Fruit fly (Drosophila melanogaster) whole organism, prepupa: ENCODE data around the gene gdl.

Source experiments
- Blimp-1 ChIP-seq: fragments of 200-800 bp; sonication (Bioruptor generic); optimal IDR thresholded peaks from 3 replicates; lab custom pipeline; 2017; ENCODE audit warnings: missing biosample characterization, missing genetic modification characterization, mild to moderate bottlenecking, moderate library complexity, missing genetic modification reagents
- CG10631 ChIP-seq: fragments of 200-800 bp; sonication (Bioruptor generic); optimal IDR thresholded peaks from 2 replicates; lab custom pipeline; 2016; ENCODE audit warnings: missing biosample characterization, missing genetic modification characterization
- CG11294 ChIP-seq: fragments of 200-800 bp; sonication (Bioruptor generic); IDR thresholded peaks from 2 replicates; pipeline ENCODE4 v1.3.6; 2022; ENCODE audit warnings: missing biosample characterization, missing genetic modification characterization
- CG11902 ChIP-seq: fragments of 200-800 bp; sonication (Bioruptor generic); optimal IDR thresholded peaks from 3 replicates; lab custom pipeline; 2016; ENCODE audit warnings: missing biosample characterization, missing genetic modification characterization
- CG15336 ChIP-seq: fragments of 200-800 bp; sonication (Bioruptor generic); IDR thresholded peaks from 2 replicates; pipeline ENCODE4 v1.3.6; 2022; ENCODE audit warnings: missing biosample characterization, missing genetic modification characterization
- CG1621 ChIP-seq: fragments of 200-800 bp; sonication (Bioruptor generic); optimal IDR thresholded peaks from 3 replicates; lab custom pipeline; 2018; ENCODE audit warnings: missing biosample characterization, mild to moderate bottlenecking, missing genetic modification characterization
- CG3032 ChIP-seq: fragments of 200-800 bp; optimal IDR thresholded peaks from 2 replicates; lab custom pipeline; 2019; ENCODE audit warnings: missing biosample characterization, mild to moderate bottlenecking, missing genetic modification characterization, moderate library complexity
- CG31627 ChIP-seq: fragments of 200-800 bp; sonication (Bioruptor generic); optimal IDR thresholded peaks from 3 replicates; lab custom pipeline; 2016; ENCODE audit warnings: missing biosample characterization, missing genetic modification characterization
- CG32006 ChIP-seq: fragments of 200-800 bp; sonication (Bioruptor generic); optimal IDR thresholded peaks from 3 replicates; lab custom pipeline; 2017; ENCODE audit warnings: missing biosample characterization, mild to moderate bottlenecking, missing genetic modification characterization
- CG4318 ChIP-seq: fragments of 200-800 bp; sonication (Bioruptor generic); optimal IDR thresholded peaks from 3 replicates; lab custom pipeline; 2017; ENCODE audit warnings: missing biosample characterization, mild to moderate bottlenecking, missing genetic modification characterization
- CG6163 ChIP-seq: fragments of 200-800 bp; sonication (Bioruptor generic); IDR thresholded peaks from 3 replicates; pipeline ENCODE4 v1.3.6; 2022; ENCODE audit warnings: missing biosample characterization, missing genetic modification characterization
- CG6276 ChIP-seq: fragments of 200-800 bp; sonication (Bioruptor generic); optimal IDR thresholded peaks from 2 replicates; lab custom pipeline; 2017; ENCODE audit warnings: missing biosample characterization, mild to moderate bottlenecking, missing genetic modification characterization
- CG6792 ChIP-seq: fragments of 200-800 bp; sonication (Bioruptor generic); optimal IDR thresholded peaks from 3 replicates; lab custom pipeline; 2016; ENCODE audit warnings: missing biosample characterization, missing genetic modification characterization
- CG7368 ChIP-seq: fragments of 200-800 bp; sonication (Bioruptor generic); optimal IDR thresholded peaks from 3 replicates; lab custom pipeline; 2016; ENCODE audit warnings: missing biosample characterization, missing genetic modification characterization
- CG8119 ChIP-seq: fragments of 200-800 bp; sonication (Bioruptor generic); IDR thresholded peaks from 3 replicates; pipeline ENCODE4 v1.3.6; 2022; ENCODE audit warnings: missing biosample characterization, missing genetic modification characterization
- CG8632 ChIP-seq: fragments of 200-800 bp; sonication (Bioruptor generic); optimal IDR thresholded peaks from 3 replicates; lab custom pipeline; 2016; ENCODE audit warnings: missing biosample characterization, missing genetic modification characterization
- Eip75B ChIP-seq: fragments of 200-800 bp; sonication (Bioruptor generic); optimal IDR thresholded peaks from 3 replicates; lab custom pipeline; 2016; ENCODE audit warnings: missing biosample characterization, missing genetic modification characterization
- Eip78C ChIP-seq: fragments of 200-800 bp; sonication (Bioruptor generic); peaks from one replicate; lab custom pipeline; 2016; ENCODE audit warnings: missing biosample characterization, missing genetic modification characterization
- Eip93F ChIP-seq: fragments of 200-800 bp; sonication (Bioruptor generic); optimal IDR thresholded peaks from 2 replicates; lab custom pipeline; 2016; ENCODE audit warnings: missing biosample characterization, mild to moderate bottlenecking, missing genetic modification characterization
- Ets21C ChIP-seq: fragments of 200-800 bp; sonication (Bioruptor generic); optimal IDR thresholded peaks from 3 replicates; lab custom pipeline; 2016; ENCODE audit warnings: missing biosample characterization, missing genetic modification characterization
- Ets96B ChIP-seq: fragments of 200-800 bp; optimal IDR thresholded peaks from 2 replicates; lab custom pipeline; 2019; ENCODE audit warnings: missing biosample characterization, mild to moderate bottlenecking, missing genetic modification characterization, moderate library complexity
- Gug ChIP-seq: fragments of 200-800 bp; sonication (Bioruptor generic); IDR thresholded peaks from 2 replicates; pipeline ENCODE4 v1.3.6; 2022; ENCODE audit warnings: missing biosample characterization, missing genetic modification characterization
- Hr38 ChIP-seq: sonication (Bioruptor generic); optimal IDR thresholded peaks from 2 replicates; lab custom pipeline; 2016; ENCODE audit warnings: missing biosample characterization, missing genetic modification characterization
- Hr39 ChIP-seq: fragments of 200-800 bp; sonication (Bioruptor generic); optimal IDR thresholded peaks from 2 replicates; lab custom pipeline; 2016; ENCODE audit warnings: missing biosample characterization, missing genetic modification characterization
- Hr4 ChIP-seq: fragments of 200-800 bp; sonication (Bioruptor generic); optimal IDR thresholded peaks from 3 replicates; lab custom pipeline; 2016; ENCODE audit warnings: missing biosample characterization, missing genetic modification characterization
- Lpt ChIP-seq: fragments of 200-800 bp; sonication (Bioruptor generic); optimal IDR thresholded peaks from 3 replicates; lab custom pipeline; 2016; ENCODE audit warnings: missing biosample characterization, missing genetic modification characterization
- Met ChIP-seq: fragments of 200-800 bp; sonication (Bioruptor generic); optimal IDR thresholded peaks from 3 replicates; lab custom pipeline; 2016; ENCODE audit warnings: missing biosample characterization, missing genetic modification characterization
- OdsH ChIP-seq: fragments of 200-800 bp; sonication (Bioruptor generic); optimal IDR thresholded peaks from 3 replicates; lab custom pipeline; 2016; ENCODE audit warnings: missing biosample characterization, missing genetic modification characterization
- Smox ChIP-seq: fragments of 200-800 bp; sonication (Bioruptor generic); optimal IDR thresholded peaks from 3 replicates; lab custom pipeline; 2016; ENCODE audit warnings: missing biosample characterization, missing genetic modification characterization
- Sox14 ChIP-seq: fragments of 200-800 bp; sonication (Bioruptor generic); optimal IDR thresholded peaks from 3 replicates; lab custom pipeline; 2016; ENCODE audit warnings: missing biosample characterization, missing genetic modification characterization
- achi ChIP-seq: fragments of 200-800 bp; sonication (Bioruptor generic); optimal IDR thresholded peaks from 3 replicates; lab custom pipeline; 2016; ENCODE audit warnings: missing biosample characterization, missing genetic modification characterization
- acj6 ChIP-seq: fragments of 200-800 bp; sonication (Bioruptor generic); optimal IDR thresholded peaks from 3 replicates; lab custom pipeline; 2016; ENCODE audit warnings: missing biosample characterization, missing genetic modification characterization
- cyc ChIP-seq: fragments of 200-800 bp; sonication (Bioruptor generic); optimal IDR thresholded peaks from 3 replicates; lab custom pipeline; 2016; ENCODE audit warnings: missing biosample characterization, missing genetic modification characterization
- dac ChIP-seq: fragments of 200-800 bp; sonication (Bioruptor generic); optimal IDR thresholded peaks from 2 replicates; lab custom pipeline; 2017; ENCODE audit warnings: missing biosample characterization, mild to moderate bottlenecking, missing genetic modification characterization
- dsx ChIP-seq: fragments of 200-800 bp; optimal IDR thresholded peaks from 3 replicates; lab custom pipeline; 2019; ENCODE audit warnings: missing biosample characterization, mild to moderate bottlenecking, missing genetic modification characterization, moderate library complexity; ENCODE audit not compliant: poor library complexity, severe bottlenecking
- fd59A ChIP-seq: fragments of 200-800 bp; sonication (Bioruptor generic); optimal IDR thresholded peaks from 2 replicates; lab custom pipeline; 2017; ENCODE audit warnings: missing biosample characterization, mild to moderate bottlenecking, missing genetic modification characterization, missing genetic modification reagents
- fd85E ChIP-seq: fragments of 200-800 bp; sonication (Bioruptor generic); optimal IDR thresholded peaks from 3 replicates; lab custom pipeline; 2016; ENCODE audit warnings: missing biosample characterization, missing genetic modification characterization
- net ChIP-seq: fragments of 200-800 bp; sonication (Bioruptor generic); optimal IDR thresholded peaks from 3 replicates; lab custom pipeline; 2016; ENCODE audit warnings: missing biosample characterization, missing genetic modification characterization
- pdm3 ChIP-seq: fragments of 200-800 bp; sonication (Bioruptor generic); optimal IDR thresholded peaks from 3 replicates; lab custom pipeline; 2016; ENCODE audit warnings: missing biosample characterization, missing genetic modification characterization
- salr ChIP-seq, 2 experiments: fragments of 200-800 bp; sonication (Bioruptor generic); optimal IDR thresholded peaks; 3 replicates each; lab custom pipeline; 2016 to 2018; ENCODE audit warnings: missing biosample characterization in 2 of 2, missing genetic modification characterization in 2 of 2, mild to moderate bottlenecking in 1 of 2
- spab ChIP-seq: fragments of 200-800 bp; sonication (Bioruptor generic); optimal IDR thresholded peaks from 2 replicates; lab custom pipeline; 2017; ENCODE audit warnings: missing biosample characterization, mild to moderate bottlenecking, missing genetic modification characterization, missing genetic modification reagents
- ss ChIP-seq, 2 experiments: fragments of 200-800 bp; sonication (Bioruptor generic); optimal IDR thresholded peaks; 2 replicates in 1 of 2; 3 replicates in 1 of 2; lab custom pipeline; 2017 to 2018; ENCODE audit warnings: mild to moderate bottlenecking in 2 of 2, missing biosample characterization in 2 of 2, missing genetic modification characterization in 2 of 2, moderate library complexity in 1 of 2
- topi ChIP-seq: fragments of 200-800 bp; sonication (Bioruptor generic); optimal IDR thresholded peaks from 3 replicates; lab custom pipeline; 2016; ENCODE audit warnings: missing biosample characterization, missing genetic modification characterization
- vri ChIP-seq: fragments of 200-800 bp; sonication (Bioruptor generic); optimal IDR thresholded peaks from 3 replicates; lab custom pipeline; 2016; ENCODE audit warnings: missing biosample characterization, mild to moderate bottlenecking, missing genetic modification characterization

gdl gene

dm6 chr3L:15496274-15496673 is 13.0 kb upstream of the gdl start, which contains the start of gene CG13455:
Gene CG13455 (plus strand): TSS chr3L:15496574.
- TF ChIP-seq fd59A (GFP tag; lab: Kevin White, UChicago) (no peak), CG8119 (no peak), Sox14 (no peak), spab (no peak), CG10631 (GFP tag; lab: Kevin White, UChicago) (no peak), Gug (GFP tag; lab: Robert Waterston, UW) (no peak), CG31627 (GFP tag; lab: Kevin White, UChicago) (no peak), CG8632 (GFP tag; lab: Kevin White, UChicago) (no peak), achi (GFP tag; lab: Kevin White, UChicago) (no peak), Blimp-1 (GFP tag; lab: Kevin White, UChicago) (no peak), cyc (GFP tag; lab: Kevin White, UChicago) (no peak), Met (GFP tag; lab: Kevin White, UChicago) (no peak), CG1621 (tag; lab: Kevin White, UChicago) (no peak), pdm3 (GFP tag; lab: Kevin White, UChicago) (no peak), CG6163 (GFP tag; lab: Robert Waterston, UW) (no peak), salr (GFP tag; optimal IDR thresholded peaks at IDR 0.05; lab: Kevin White, UChicago) (no peak), CG3032 (tag; lab: Kevin White, UChicago) (no peak), CG32006 (GFP tag; lab: Kevin White, UChicago) (no peak), Ets21C (no peak)

- TF ChIP-seq CG4318 (GFP tag; lab: Kevin White, UChicago) (no peak), CG6792 (GFP tag; lab: Kevin White, UChicago) (no peak), ss (GFP tag; optimal IDR thresholded peaks at IDR 0.05; lab: Kevin White, UChicago) (no peak), Hr38 (GFP tag; lab: Kevin White, UChicago) (no peak), CG6163 (GFP tag; lab: Robert Waterston, UW) (no peak), CG6276 (GFP tag; lab: Kevin White, UChicago) (no peak), Smox (GFP tag; lab: Kevin White, UChicago) (no peak), fd85E (GFP tag; lab: Kevin White, UChicago) (no peak), spab (no peak), Eip75B (GFP tag; lab: Kevin White, UChicago) (no peak), dac (GFP tag; lab: Kevin White, UChicago) (no peak), Eip93F (GFP tag; lab: Kevin White, UChicago) (no peak), Hr39 (GFP tag; lab: Kevin White, UChicago) (no peak), Ets21C (no peak), OdsH (no peak), CG1621 (tag; lab: Kevin White, UChicago) (no peak), dsx (no peak)
- TF ChIP-seq, all 60 proteins: peak for 0
These were observed 11.3 kb upstream of the gdl start, which contains the start of gene CG7276 for dm6 chr3L:15497902-15498301. Gene CG7276 (plus strand): TSS chr3L:15498202.

dm6 chr3L:15498745-15499144 is 10.5 kb upstream of the gdl start, which contains the start of gene CG7275:
Gene CG7275 (plus strand): TSS chr3L:15498959.
- TF ChIP-seq CG6276 (GFP tag; lab: Kevin White, UChicago): no peak
- TF ChIP-seq CG3032 (tag; lab: Kevin White, UChicago): no peak
- TF ChIP-seq Hr4: no peak

dm6 chr3L:15500813-15501645 is 8.2 kb upstream of the gdl start, which contains the start of gene CG7272:
Gene CG7272 (plus strand): TSS chr3L:15500938.
- TF ChIP-seq CG8119 (peak; percentile 25; the same call in 1 of the 3 replicates), Ets96B (no peak), CG11902 (no peak), Hr4 (peak; percentile 0), fd59A (GFP tag; lab: Kevin White, UChicago) (no peak), CG32006 (GFP tag; lab: Kevin White, UChicago) (peak; percentile 38), vri (GFP tag; lab: Kevin White, UChicago) (peak; percentile 26), Hr38 (GFP tag; lab: Kevin White, UChicago) (no peak), Gug (GFP tag; lab: Robert Waterston, UW) (no peak), net (GFP tag; lab: Kevin White, UChicago) (no peak), Lpt (GFP tag; lab: Kevin White, UChicago) (peak; percentile 28), topi (GFP tag; lab: Kevin White, UChicago) (peak; percentile 7), CG7368 (GFP tag; lab: Kevin White, UChicago) (no peak), ss (GFP tag; optimal IDR thresholded peaks at IDR 0.05; lab: Kevin White, UChicago) (no peak), CG15336 (GFP tag; lab: Robert Waterston, UW) (peak; percentile 15; the same call in 1 of the 2 replicates), acj6 (GFP tag; lab: Kevin White, UChicago) (no peak), CG11294 (no peak), Eip78C (GFP tag; lab: Kevin White, UChicago) (peak; percentile 68), CG6163 (GFP tag; lab: Robert Waterston, UW) (peak; percentile 48; the same call in 2 of the 3 replicates), Sox14 (peak; percentile 60)
